Fruit fly (Drosophila melanogaster) whole organism, pupa: ENCODE results near the gene CG43121.

Experiments used
- CG10348 ChIP-seq: fragments of 200-800 bp; sonication (Bioruptor generic); IDR thresholded peaks from 2 replicates; pipeline ENCODE4 v1.3.6; 2022; ENCODE audit warnings: missing biosample characterization, missing genetic modification characterization
- CG12605 ChIP-seq: fragments of 200-800 bp; sonication (Bioruptor generic); IDR thresholded peaks from 2 replicates; pipeline ENCODE4 v1.3.6; 2022; ENCODE audit warnings: missing biosample characterization, missing genetic modification characterization
- CG13204 ChIP-seq: fragments of 200-800 bp; sonication (Bioruptor generic); optimal IDR thresholded peaks from 2 replicates; lab custom pipeline; 2018; ENCODE audit warnings: missing biosample characterization, mild to moderate bottlenecking, missing genetic modification characterization, moderate library complexity
- CG14655 ChIP-seq: fragments of 200-800 bp; sonication (Bioruptor generic); optimal IDR thresholded peaks from 3 replicates; lab custom pipeline; 2017; ENCODE audit warnings: mild to moderate bottlenecking, missing biosample characterization, missing genetic modification reagents, missing genetic modification characterization
- CG15710 ChIP-seq: fragments of 200-800 bp; sonication (Bioruptor generic); optimal IDR thresholded peaks from 2 replicates; lab custom pipeline; 2018; ENCODE audit warnings: missing biosample characterization, mild to moderate bottlenecking, missing genetic modification characterization, moderate library complexity
- CG17806 ChIP-seq: fragments of 200-800 bp; sonication (Bioruptor generic); optimal IDR thresholded peaks from 2 replicates; lab custom pipeline; 2018; ENCODE audit warnings: missing biosample characterization, mild to moderate bottlenecking, missing genetic modification characterization, moderate library complexity
- CG32121 ChIP-seq: fragments of 200-800 bp; sonication (Bioruptor generic); IDR thresholded peaks from 2 replicates; pipeline ENCODE4 v1.3.6; 2022; ENCODE audit warnings: missing biosample characterization, missing genetic modification characterization
- CG34367 ChIP-seq: fragments of 200-800 bp; sonication (Bioruptor generic); optimal IDR thresholded peaks from 2 replicates; lab custom pipeline; 2018; ENCODE audit warnings: missing biosample characterization, mild to moderate bottlenecking, missing genetic modification characterization
- CG4496 ChIP-seq: fragments of 200-800 bp; sonication (Bioruptor generic); IDR thresholded peaks from 3 replicates; pipeline ENCODE4 v1.3.6; 2022; ENCODE audit warnings: missing biosample characterization, missing genetic modification characterization
- CG8159 ChIP-seq: fragments of 200-800 bp; sonication (Bioruptor generic); optimal IDR thresholded peaks from 3 replicates; lab custom pipeline; 2018; ENCODE audit warnings: missing biosample characterization, mild to moderate bottlenecking, missing genetic modification characterization, moderate library complexity
- CG8301 ChIP-seq: fragments of 200-800 bp; sonication (Bioruptor generic); optimal IDR thresholded peaks from 2 replicates; lab custom pipeline; 2018; ENCODE audit warnings: missing biosample characterization, mild to moderate bottlenecking, missing genetic modification characterization
- CG9948 ChIP-seq: fragments of 200-800 bp; sonication (Bioruptor generic); optimal IDR thresholded peaks from 2 replicates; lab custom pipeline; 2018; ENCODE audit warnings: missing biosample characterization, mild to moderate bottlenecking, missing genetic modification characterization, moderate library complexity
- D1 ChIP-seq: fragments of 200-800 bp; sonication (Bioruptor generic); optimal IDR thresholded peaks from 2 replicates; lab custom pipeline; 2018; ENCODE audit warnings: missing biosample characterization, mild to moderate bottlenecking, missing genetic modification characterization, moderate library complexity
- EcR ChIP-seq: fragments of 200-800 bp; sonication (Bioruptor generic); optimal IDR thresholded peaks from 3 replicates; lab custom pipeline; 2019; ENCODE audit warnings: missing biosample characterization, missing genetic modification characterization, mild to moderate bottlenecking, moderate library complexity, missing genetic modification reagents
- Ets98B ChIP-seq: fragments of 200-800 bp; sonication (Bioruptor generic); IDR thresholded peaks from 2 replicates; pipeline ENCODE4 v1.3.6; 2022; ENCODE audit warnings: missing biosample characterization, missing genetic modification characterization
- Pif1A ChIP-seq: fragments of 200-800 bp; sonication (Bioruptor generic); optimal IDR thresholded peaks from 3 replicates; lab custom pipeline; 2016; ENCODE audit warnings: missing biosample characterization, missing genetic modification characterization
- Pif1B ChIP-seq: fragments of 200-800 bp; sonication (Bioruptor generic); optimal IDR thresholded peaks from 3 replicates; lab custom pipeline; 2016; ENCODE audit warnings: missing biosample characterization, missing genetic modification characterization
- Snoo ChIP-seq: fragments of 200-800 bp; sonication (Bioruptor generic); optimal IDR thresholded peaks from 3 replicates; lab custom pipeline; 2017; ENCODE audit warnings: missing biosample characterization, mild to moderate bottlenecking, missing genetic modification characterization, inconsistent platforms
- fd96Ca ChIP-seq: fragments of 200-800 bp; sonication (Bioruptor generic); IDR thresholded peaks from 3 replicates; pipeline ENCODE4 v1.3.6; 2022; ENCODE audit warnings: missing biosample characterization, missing genetic modification characterization
- gl ChIP-seq: fragments of 200-800 bp; sonication (Bioruptor generic); optimal IDR thresholded peaks from 2 replicates; lab custom pipeline; 2018; ENCODE audit warnings: missing biosample characterization, mild to moderate bottlenecking, missing genetic modification characterization
- rn ChIP-seq: fragments of 200-800 bp; sonication (Bioruptor generic); IDR thresholded peaks from 2 replicates; pipeline ENCODE4 v1.3.6; 2022; ENCODE audit warnings: missing biosample characterization, missing genetic modification characterization

The CG43121 gene

dm6 chr3L:14635564-14635937, 36.7 kb downstream of the CG43121 start:
- TF ChIP-seq EcR (GFP tag; lab: Kevin White, UChicago) (peak; percentile 15), CG15710 (tag; lab: Kevin White, UChicago) (no peak)

DNA sequence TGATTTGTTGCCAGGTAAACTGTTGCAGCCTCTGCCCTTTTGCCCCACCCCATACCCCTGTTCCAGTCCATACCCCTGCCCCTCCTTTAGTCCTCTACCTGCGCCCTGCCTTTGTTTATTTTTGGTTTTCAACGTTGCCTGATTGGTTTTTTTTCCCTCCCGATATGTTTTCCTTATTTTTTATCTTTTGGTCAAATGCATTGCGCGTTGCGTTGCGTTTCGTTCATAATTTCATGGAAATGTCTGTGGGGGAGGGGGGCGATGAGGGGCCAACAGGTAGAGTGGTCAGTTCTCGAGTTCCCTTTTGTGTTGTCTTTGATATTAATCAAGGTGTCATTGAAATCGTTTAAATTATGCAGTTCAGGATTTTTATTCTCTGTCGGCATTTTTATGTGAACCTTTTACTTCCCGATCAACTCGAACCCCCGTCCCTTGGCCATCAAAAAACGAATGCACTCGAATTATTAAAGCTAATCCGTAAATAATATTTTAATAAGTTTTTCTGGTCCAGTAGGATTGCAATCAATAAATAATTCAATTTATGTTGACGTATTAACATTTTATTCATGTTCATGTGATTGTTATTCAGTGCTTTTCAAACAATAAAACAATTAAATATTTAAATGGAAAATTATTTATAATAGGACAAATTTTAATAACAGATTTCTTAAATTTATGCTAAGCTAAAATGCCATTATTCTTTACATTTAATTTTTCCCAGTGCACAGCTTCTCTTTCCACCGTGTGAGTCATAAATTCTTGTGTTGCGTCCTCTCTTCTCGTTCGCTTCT, 37.3 kb downstream of the CG43121 start:
- TF ChIP-seq CG12605 (no peak), CG14655 (GFP tag; lab: Kevin White, UChicago) (peak; percentile 65), gl (tag; lab: Kevin White, UChicago) (peak; percentile 62), CG10348 (no peak), CG34367 (tag; lab: Kevin White, UChicago) (peak; percentile 87), CG4496 (GFP tag; lab: Robert Waterston, UW) (peak; percentile 22; the same call in 1 of the 3 replicates), Pif1A (GFP tag; lab: Kevin White, UChicago) (peak; percentile 54), Ets98B (no peak), CG8159 (tag; lab: Kevin White, UChicago) (peak; percentile 96), Snoo (tag; lab: Kevin White, UChicago) (peak; percentile 83), CG8301 (tag; lab: Kevin White, UChicago) (peak; percentile 34), D1 (tag; lab: Kevin White, UChicago) (peak; percentile 80), fd96Ca (GFP tag; lab: Robert Waterston, UW) (no peak), CG13204 (peak; percentile 64), CG17806 (tag; lab: Kevin White, UChicago) (peak; percentile 88), EcR (GFP tag; lab: Kevin White, UChicago) (no peak), CG32121 (GFP tag; lab: Robert Waterston, UW) (no peak), CG9948 (tag; lab: Kevin White, UChicago) (peak; percentile 91), rn (GFP tag; lab: Robert Waterston, UW) (0 out of 2 replicates have a peak, but pooled peaks have one; percentile 12), Pif1B (peak; percentile 40), CG15710 (tag; lab: Kevin White, UChicago) (peak; percentile 90)
- TF ChIP-seq, all 21 proteins: peak for 15

DNA sequence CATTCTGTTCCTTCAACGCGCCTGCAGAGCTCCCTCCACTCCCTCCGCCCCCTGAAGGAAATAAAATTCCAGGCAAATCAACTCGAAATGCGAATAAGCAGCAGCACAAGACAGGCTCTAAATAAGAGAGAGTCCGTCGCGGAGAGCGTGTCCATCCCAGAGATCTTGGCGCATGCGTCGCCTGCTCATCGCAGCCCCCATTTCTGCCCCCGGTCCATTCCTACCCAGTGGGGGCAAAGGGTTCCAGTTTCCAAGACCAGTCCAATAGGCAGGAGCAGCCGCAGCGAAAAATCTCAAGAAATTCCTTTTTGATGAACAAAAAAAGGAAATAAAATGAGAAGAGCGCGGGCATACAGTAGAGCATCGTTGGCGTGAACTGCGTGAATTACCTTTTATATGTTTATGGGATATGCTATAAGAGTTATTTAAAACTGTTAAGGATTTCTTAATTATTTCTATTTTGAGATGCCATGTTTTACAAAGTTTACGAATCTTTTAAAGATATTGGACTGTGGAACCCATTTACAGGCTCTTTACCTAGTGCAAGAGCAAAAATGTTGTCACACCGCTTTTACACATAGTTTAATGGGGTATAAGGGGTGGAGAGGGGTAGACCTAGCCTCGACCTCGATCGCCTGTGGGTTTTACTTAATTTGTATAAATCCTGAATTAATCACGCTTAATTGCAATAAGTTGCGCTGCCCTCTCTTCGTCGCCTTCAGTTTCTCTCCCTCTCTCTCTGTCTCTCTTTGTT, 38.0 kb downstream of the CG43121 start:
- TF ChIP-seq CG8301 (tag; lab: Kevin White, UChicago) (peak; percentile 87), CG8159 (tag; lab: Kevin White, UChicago) (peak; percentile 96), Snoo (tag; lab: Kevin White, UChicago) (peak; percentile 77), Pif1A (GFP tag; lab: Kevin White, UChicago) (peak; percentile 95), D1 (tag; lab: Kevin White, UChicago) (peak; percentile 83), rn (GFP tag; lab: Robert Waterston, UW) (peak; percentile 78), Ets98B (peak; percentile 81), EcR (GFP tag; lab: Kevin White, UChicago) (peak; percentile 77), CG12605 (peak; percentile 87), CG32121 (GFP tag; lab: Robert Waterston, UW) (peak; percentile 80), fd96Ca (GFP tag; lab: Robert Waterston, UW) (peak; percentile 78), CG17806 (tag; lab: Kevin White, UChicago) (peak; percentile 95), gl (tag; lab: Kevin White, UChicago) (peak; percentile 91), Pif1B (peak; percentile 91), CG13204 (peak; percentile 89), CG9948 (tag; lab: Kevin White, UChicago) (peak; percentile 94), CG14655 (GFP tag; lab: Kevin White, UChicago) (peak; percentile 90), CG4496 (GFP tag; lab: Robert Waterston, UW) (peak; percentile 93), CG34367 (tag; lab: Kevin White, UChicago) (peak; percentile 94), CG15710 (tag; lab: Kevin White, UChicago) (peak; percentile 97), CG10348 (0 out of 2 replicates have a peak, but pooled peaks have one; percentile 13)

DNA sequence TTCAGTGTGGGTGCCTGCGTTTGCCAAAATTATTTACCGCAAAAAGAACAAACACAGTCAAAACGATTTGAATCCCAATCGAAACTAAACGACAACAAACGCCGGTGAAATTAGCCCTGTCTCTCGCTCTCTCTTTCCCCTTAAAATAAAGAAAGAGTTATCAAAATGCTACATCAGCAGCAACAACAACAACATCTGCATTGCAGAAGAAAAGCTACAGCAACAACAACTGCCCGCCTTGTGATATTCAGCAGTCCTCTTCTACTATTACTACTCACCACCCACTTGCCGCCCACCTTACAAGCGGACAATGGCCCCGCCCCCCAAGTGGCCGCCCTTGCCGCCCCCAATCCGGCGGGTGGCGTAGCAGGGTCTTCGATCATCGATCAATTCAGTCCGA, 39.3 kb downstream of the CG43121 start:
- TF ChIP-seq Pif1A (GFP tag; lab: Kevin White, UChicago) (no peak), gl (tag; lab: Kevin White, UChicago) (no peak), rn (GFP tag; lab: Robert Waterston, UW) (no peak), CG14655 (GFP tag; lab: Kevin White, UChicago) (no peak), CG32121 (GFP tag; lab: Robert Waterston, UW) (no peak), CG15710 (tag; lab: Kevin White, UChicago) (no peak)

dm6 chr3L:14631964-14632758, 40.1 kb downstream of the CG43121 start, which contains the start of the genes RecQ5 and dlp:
Gene RecQ5 (minus strand): TSS chr3L:14632077.
Gene dlp (plus strand): TSS chr3L:14632601.
- TF ChIP-seq D1 (tag; lab: Kevin White, UChicago) (no peak), rn (GFP tag; lab: Robert Waterston, UW) (0 out of 2 replicates have a peak, but pooled peaks have one; percentile 3), CG13204 (no peak), CG4496 (GFP tag; lab: Robert Waterston, UW) (peak; percentile 69), Snoo (tag; lab: Kevin White, UChicago) (peak; percentile 67), CG8159 (tag; lab: Kevin White, UChicago) (peak; percentile 77), CG8301 (tag; lab: Kevin White, UChicago) (peak; percentile 51), fd96Ca (GFP tag; lab: Robert Waterston, UW) (peak; percentile 25; the same call in 1 of the 3 replicates), CG17806 (tag; lab: Kevin White, UChicago) (peak; percentile 66), CG10348 (no peak), EcR (GFP tag; lab: Kevin White, UChicago) (peak; percentile 28), CG15710 (tag; lab: Kevin White, UChicago) (peak; percentile 70), Pif1B (peak; percentile 58), CG12605 (no peak; the same call in 1 of the 2 replicates), CG34367 (tag; lab: Kevin White, UChicago) (peak; percentile 32), Ets98B (peak; percentile 68), CG14655 (GFP tag; lab: Kevin White, UChicago) (peak; percentile 61), CG32121 (GFP tag; lab: Robert Waterston, UW) (peak; percentile 53; the same call in 1 of the 2 replicates), CG9948 (tag; lab: Kevin White, UChicago) (peak; percentile 46), gl (tag; lab: Kevin White, UChicago) (no peak), Pif1A (GFP tag; lab: Kevin White, UChicago) (peak; percentile 53)
- TF ChIP-seq, all 21 proteins: peak for 16
